Fruit fly (Drosophila melanogaster) whole organism, wandering third instar larva: ENCODE measurements around the gene iav.

Source experiments
- CG9705 ChIP-seq: fragments of 200-800 bp; sonication (Bioruptor generic); optimal IDR thresholded peaks from 2 replicates; lab custom pipeline; 2018; ENCODE audit warnings: missing biosample characterization, mild to moderate bottlenecking, missing genetic modification characterization
- CrebA ChIP-seq: fragments of 200-800 bp; sonication (Bioruptor generic); optimal IDR thresholded peaks from 2 replicates; lab custom pipeline; 2016; ENCODE audit warnings: missing biosample characterization, mild to moderate bottlenecking, missing genetic modification characterization, borderline replicate concordance
- GATAd ChIP-seq: sonication (Bioruptor generic); optimal IDR thresholded peaks from 2 replicates; lab custom pipeline; 2016; ENCODE audit warnings: missing biosample characterization, missing genetic modification characterization
- Hr78 ChIP-seq: fragments of >200 bp; optimal IDR thresholded peaks from 2 replicates; lab custom pipeline; 2017; ENCODE audit warnings: missing biosample characterization, missing genetic modification characterization
- Mio ChIP-seq: sonication (Bioruptor generic); optimal IDR thresholded peaks from 2 replicates; lab custom pipeline; 2016; ENCODE audit warnings: missing biosample characterization, missing genetic modification characterization
- OdsH ChIP-seq: fragments of 200-800 bp; sonication (Bioruptor generic); optimal IDR thresholded peaks from 2 replicates; lab custom pipeline; 2016; ENCODE audit warnings: missing biosample characterization, mild to moderate bottlenecking, missing genetic modification characterization
- dmrt93B ChIP-seq: fragments of 200-800 bp; sonication (Bioruptor generic); optimal IDR thresholded peaks from 2 replicates; lab custom pipeline; 2018; ENCODE audit warnings: missing biosample characterization, mild to moderate bottlenecking, missing genetic modification characterization
- fru ChIP-seq: fragments of 200-800 bp; sonication (Bioruptor generic); optimal IDR thresholded peaks from 3 replicates; lab custom pipeline; 2016; ENCODE audit warnings: missing biosample characterization, mild to moderate bottlenecking, missing genetic modification characterization
- h ChIP-seq: fragments of 200-800 bp; sonication (Bioruptor generic); optimal IDR thresholded peaks from 3 replicates; lab custom pipeline; 2016; ENCODE audit warnings: missing biosample characterization, mild to moderate bottlenecking, missing genetic modification characterization
- lola ChIP-seq: fragments of >200 bp; optimal IDR thresholded peaks from 2 replicates; lab custom pipeline; 2017; ENCODE audit warnings: missing biosample characterization, missing genetic modification characterization
- pan ChIP-seq: fragments of >200 bp; optimal IDR thresholded peaks from 2 replicates; lab custom pipeline; 2017
- psq ChIP-seq: fragments of 200-800 bp; sonication (Bioruptor generic); optimal IDR thresholded peaks from 3 replicates; lab custom pipeline; 2017; ENCODE audit warnings: missing biosample characterization, mild to moderate bottlenecking, missing genetic modification characterization, moderate library complexity
- sage ChIP-seq: fragments of 200-800 bp; sonication (Bioruptor generic); optimal IDR thresholded peaks from 2 replicates; lab custom pipeline; 2016; ENCODE audit warnings: missing biosample characterization, mild to moderate bottlenecking, missing genetic modification characterization
- usp ChIP-seq: fragments of >200 bp; optimal IDR thresholded peaks from 2 replicates; lab custom pipeline; 2017; ENCODE audit warnings: missing biosample characterization, missing genetic modification characterization

DNA sequence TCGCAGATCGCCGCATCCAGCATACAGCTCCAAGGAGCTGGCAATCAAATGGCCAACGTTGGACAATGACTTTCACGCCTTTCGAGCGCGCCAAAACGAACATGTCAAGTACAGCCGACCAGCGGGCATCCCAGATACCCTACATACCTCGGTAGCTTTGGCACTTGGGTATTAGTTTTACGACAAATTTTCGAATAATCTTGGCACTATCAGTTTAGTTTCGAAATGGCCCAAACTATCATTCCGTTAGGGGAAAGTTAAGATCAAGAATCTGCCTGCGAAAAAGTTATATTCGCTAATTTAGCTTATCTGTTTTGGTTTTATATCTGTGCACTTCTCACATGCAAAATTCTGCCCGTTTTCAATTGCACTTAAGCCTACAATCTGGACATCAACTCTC lies 35.0 kb upstream of the iav start:
- TF ChIP-seq psq (no peak), CG9705 (GFP tag; lab: Kevin White, UChicago) (no peak), lola (GFP tag; lab: Kevin White, UChicago) (no peak), fru (GFP tag; lab: Kevin White, UChicago) (no peak), Mio (no peak), h (GFP tag; lab: Kevin White, UChicago) (no peak), sage (GFP tag; lab: Kevin White, UChicago) (no peak), dmrt93B (GFP tag; lab: Kevin White, UChicago) (no peak), GATAd (GFP tag; lab: Kevin White, UChicago) (no peak), usp (GFP tag; lab: Kevin White, UChicago) (no peak), CrebA (GFP tag; lab: Kevin White, UChicago) (no peak), OdsH (GFP tag; lab: Kevin White, UChicago) (no peak), pan (lab: Kevin White, UChicago) (no peak), Hr78 (no peak)
